Fruit fly (Drosophila melanogaster) whole organism, embryonic: ENCODE measurements around the gene SerRS.

Experiments
- CG10147 ChIP-seq: fragments of 200-800 bp; sonication (Bioruptor generic); optimal IDR thresholded peaks from 2 replicates; lab custom pipeline; 2019; ENCODE audit warnings: missing biosample characterization, mild to moderate bottlenecking, missing genetic modification characterization, moderate library complexity
- CG10565 ChIP-seq: fragments of 200-800 bp; sonication (Bioruptor generic); optimal IDR thresholded peaks from 3 replicates; lab custom pipeline; 2016; ENCODE audit warnings: missing biosample characterization, mild to moderate bottlenecking, missing genetic modification characterization
- CG10979 ChIP-seq: fragments of 200-800 bp; sonication (Bioruptor generic); optimal IDR thresholded peaks from 2 replicates; lab custom pipeline; 2018; ENCODE audit warnings: missing biosample characterization, mild to moderate bottlenecking, missing genetic modification characterization, moderate library complexity
- CG11456 ChIP-seq: fragments of 200-800 bp; sonication (Bioruptor generic); IDR thresholded peaks from 3 replicates; pipeline ENCODE4 v1.3.6; 2022; ENCODE audit warnings: missing biosample characterization, missing genetic modification characterization
- CG14667 ChIP-seq: fragments of 200-800 bp; sonication (Bioruptor generic); IDR thresholded peaks from 2 replicates; pipeline ENCODE4 v1.3.6; 2022; ENCODE audit warnings: missing biosample characterization, missing genetic modification characterization
- CG17328 ChIP-seq: fragments of 200-800 bp; sonication (Bioruptor generic); IDR thresholded peaks from 2 replicates; pipeline ENCODE4 v1.3.6; 2022; ENCODE audit warnings: missing biosample characterization, missing genetic modification characterization
- CG3163 ChIP-seq: fragments of 200-800 bp; sonication (Bioruptor generic); optimal IDR thresholded peaks from 3 replicates; lab custom pipeline; 2016; ENCODE audit warnings: missing biosample characterization, missing genetic modification characterization
- CG34376 ChIP-seq: fragments of 200-800 bp; sonication (Bioruptor generic); optimal IDR thresholded peaks from 2 replicates; lab custom pipeline; 2018; ENCODE audit warnings: missing biosample characterization, mild to moderate bottlenecking, missing genetic modification characterization
- CG3838 ChIP-seq: fragments of 200-800 bp; sonication (Bioruptor generic); optimal IDR thresholded peaks from 3 replicates; lab custom pipeline; 2016; ENCODE audit warnings: missing biosample characterization, missing genetic modification characterization
- CG5245 ChIP-seq: fragments of 200-800 bp; sonication (Bioruptor generic); optimal IDR thresholded peaks from 3 replicates; lab custom pipeline; 2016; ENCODE audit warnings: missing biosample characterization, missing genetic modification characterization
- CG6813 ChIP-seq: fragments of 200-800 bp; sonication (Bioruptor generic); optimal IDR thresholded peaks from 2 replicates; lab custom pipeline; 2017; ENCODE audit warnings: missing biosample characterization, missing genetic modification characterization, mild to moderate bottlenecking, moderate library complexity, missing genetic modification reagents
- CG7987 ChIP-seq: fragments of 200-800 bp; sonication (Bioruptor generic); optimal IDR thresholded peaks from 2 replicates; lab custom pipeline; 2018; ENCODE audit warnings: missing biosample characterization, mild to moderate bottlenecking, missing genetic modification characterization, moderate library complexity
- CG9817 ChIP-seq: fragments of 200-800 bp; sonication (Bioruptor generic); optimal IDR thresholded peaks from 2 replicates; lab custom pipeline; 2018; ENCODE audit warnings: missing biosample characterization, mild to moderate bottlenecking, missing genetic modification characterization, moderate library complexity
- D19B ChIP-seq: fragments of 200-800 bp; sonication (Bioruptor generic); optimal IDR thresholded peaks from 2 replicates; lab custom pipeline; 2017; ENCODE audit warnings: missing biosample characterization, mild to moderate bottlenecking, missing genetic modification characterization
- Dbx ChIP-seq: fragments of 200-800 bp; sonication (Bioruptor generic); IDR thresholded peaks from 3 replicates; pipeline ENCODE4 v1.3.6; 2022; ENCODE audit warnings: missing biosample characterization, missing genetic modification characterization
- GATAe ChIP-seq: fragments of 200-800 bp; sonication (Bioruptor generic); conservative IDR thresholded peaks from 2 replicates; pipeline ENCODE4 v1.3.6; 2022; ENCODE audit warnings: missing biosample characterization, missing genetic modification characterization
- Jarid2 ChIP-seq: fragments of 200-800 bp; sonication (Bioruptor generic); optimal IDR thresholded peaks from 3 replicates; lab custom pipeline; 2017; ENCODE audit warnings: mild to moderate bottlenecking, missing biosample characterization, missing genetic modification reagents, missing genetic modification characterization
- Mad ChIP-seq: fragments of 200-800 bp; sonication (Bioruptor generic); optimal IDR thresholded peaks from 2 replicates; lab custom pipeline; 2016; ENCODE audit warnings: missing biosample characterization, missing genetic modification characterization
- Med ChIP-seq: fragments of 200-800 bp; sonication (Bioruptor generic); peaks from one replicate; lab custom pipeline; 2016; ENCODE audit warnings: missing biosample characterization, missing genetic modification characterization, mild to moderate bottlenecking, inconsistent platforms, moderate library complexity
- NC2β ChIP-seq: fragments of 200-800 bp; sonication (Bioruptor generic); optimal IDR thresholded peaks from 2 replicates; lab custom pipeline; 2016; ENCODE audit warnings: missing biosample characterization, missing genetic modification characterization
- Oaz ChIP-seq: fragments of 200-800 bp; sonication (Bioruptor generic); IDR thresholded peaks from 2 replicates; pipeline ENCODE4 v1.3.6; 2022; ENCODE audit warnings: missing biosample characterization, missing genetic modification characterization
- YL-1 ChIP-seq: fragments of 200-800 bp; sonication (Bioruptor generic); optimal IDR thresholded peaks from 3 replicates; lab custom pipeline; 2017; ENCODE audit warnings: missing biosample characterization, mild to moderate bottlenecking, missing genetic modification characterization
- ase ChIP-seq: fragments of 200-800 bp; sonication (Bioruptor generic); IDR thresholded peaks from 3 replicates; pipeline ENCODE4 v1.3.6; 2022; ENCODE audit warnings: missing biosample characterization, missing genetic modification characterization
- chif ChIP-seq, 2 experiments: fragments of 200-800 bp; sonication (Bioruptor generic); optimal IDR thresholded peaks; 3 replicates each; lab custom pipeline; 2016; ENCODE audit warnings: missing biosample characterization in 2 of 2, missing genetic modification characterization in 2 of 2
- croc ChIP-seq: fragments of 200-800 bp; sonication (Bioruptor generic); conservative IDR thresholded peaks from 3 replicates; pipeline ENCODE4 v1.3.6; 2022; ENCODE audit warnings: missing biosample characterization, missing genetic modification characterization
- crp ChIP-seq, 2 experiments: fragments of 200-800 bp; sonication (Bioruptor generic); optimal IDR thresholded peaks; 2 replicates in 1 of 2; 3 replicates in 1 of 2; lab custom pipeline; 2017; ENCODE audit warnings: missing biosample characterization in 2 of 2, missing genetic modification characterization in 2 of 2, mild to moderate bottlenecking in 1 of 2, moderate library complexity in 1 of 2
- exex ChIP-seq: fragments of 200-800 bp; sonication (Bioruptor generic); optimal IDR thresholded peaks from 4 replicates; lab custom pipeline; 2018; ENCODE audit warnings: missing biosample characterization, mild to moderate bottlenecking, missing genetic modification characterization, moderate library complexity
- fu2 ChIP-seq: fragments of 200-800 bp; sonication (Bioruptor generic); optimal IDR thresholded peaks from 2 replicates; lab custom pipeline; 2016; ENCODE audit warnings: missing biosample characterization, missing genetic modification characterization
- grn ChIP-seq: fragments of 200-800 bp; sonication (Bioruptor generic); optimal IDR thresholded peaks from 3 replicates; lab custom pipeline; 2017; ENCODE audit warnings: missing biosample characterization, missing genetic modification characterization
- gsb-n ChIP-seq: fragments of 200-800 bp; sonication (Bioruptor generic); optimal IDR thresholded peaks from 3 replicates; lab custom pipeline; 2018; ENCODE audit warnings: missing biosample characterization, mild to moderate bottlenecking, missing genetic modification characterization
- h ChIP-seq: fragments of >200 bp; optimal IDR thresholded peaks from 2 replicates; lab custom pipeline; 2017
- jumu ChIP-seq: fragments of 200-800 bp; sonication (Bioruptor generic); optimal IDR thresholded peaks from 3 replicates; lab custom pipeline; 2016; ENCODE audit warnings: missing biosample characterization, missing genetic modification characterization
- ken ChIP-seq: fragments of 200-800 bp; sonication (Bioruptor generic); IDR thresholded peaks from 3 replicates; pipeline ENCODE4 v1.3.6; 2022; ENCODE audit warnings: missing biosample characterization, missing genetic modification characterization
- lab ChIP-seq: fragments of 200-800 bp; sonication (Bioruptor generic); optimal IDR thresholded peaks from 3 replicates; lab custom pipeline; 2017; ENCODE audit warnings: missing biosample characterization, missing genetic modification characterization, mild to moderate bottlenecking, moderate library complexity, missing genetic modification reagents
- lilli ChIP-seq: fragments of 200-800 bp; sonication (Bioruptor generic); optimal IDR thresholded peaks from 3 replicates; lab custom pipeline; 2016; ENCODE audit warnings: missing biosample characterization, missing genetic modification characterization
- mirr ChIP-seq: fragments of 200-800 bp; sonication (Bioruptor generic); optimal IDR thresholded peaks from 3 replicates; lab custom pipeline; 2018; ENCODE audit warnings: missing biosample characterization, mild to moderate bottlenecking, missing genetic modification characterization
- org-1 ChIP-seq: fragments of 200-800 bp; sonication (Bioruptor generic); optimal IDR thresholded peaks from 2 replicates; lab custom pipeline; 2017; ENCODE audit warnings: missing biosample characterization, missing genetic modification characterization
- prd ChIP-seq, 3 experiments: fragments of >200 bp in 2 of 3; fragments of 200-800 bp in 1 of 3; sonication (Bioruptor generic) in 1 of 3; optimal IDR thresholded peaks in 2 of 3; IDR thresholded peaks in 1 of 3; 2 replicates in 2 of 3; 3 replicates in 1 of 3; pipeline versions ENCODE4 v1.3.6 to Lab custom; 2017 to 2022; ENCODE audit warnings: missing biosample characterization in 1 of 3, missing genetic modification characterization in 1 of 3
- run ChIP-seq: fragments of 200-800 bp; sonication (Bioruptor generic); optimal IDR thresholded peaks from 3 replicates; lab custom pipeline; 2018; ENCODE audit warnings: missing biosample characterization, mild to moderate bottlenecking, missing genetic modification characterization
- sens ChIP-seq: fragments of 200-800 bp; sonication (Bioruptor generic); peaks from one replicate; lab custom pipeline; 2016; ENCODE audit warnings: missing biosample characterization, missing genetic modification characterization
- slbo ChIP-seq: fragments of 200-800 bp; sonication (Bioruptor generic); IDR thresholded peaks from 2 replicates; pipeline ENCODE4 v1.3.6; 2022; ENCODE audit warnings: missing biosample characterization, missing genetic modification characterization
- slp2 ChIP-seq: fragments of 200-800 bp; sonication (Bioruptor generic); optimal IDR thresholded peaks from 2 replicates; lab custom pipeline; 2016; ENCODE audit warnings: missing biosample characterization, missing genetic modification characterization
- stc ChIP-seq: fragments of 200-800 bp; sonication (Bioruptor generic); IDR thresholded peaks from 2 replicates; pipeline ENCODE4 v1.3.6; 2022; ENCODE audit warnings: missing biosample characterization, missing genetic modification characterization

The SerRS gene

DNA sequence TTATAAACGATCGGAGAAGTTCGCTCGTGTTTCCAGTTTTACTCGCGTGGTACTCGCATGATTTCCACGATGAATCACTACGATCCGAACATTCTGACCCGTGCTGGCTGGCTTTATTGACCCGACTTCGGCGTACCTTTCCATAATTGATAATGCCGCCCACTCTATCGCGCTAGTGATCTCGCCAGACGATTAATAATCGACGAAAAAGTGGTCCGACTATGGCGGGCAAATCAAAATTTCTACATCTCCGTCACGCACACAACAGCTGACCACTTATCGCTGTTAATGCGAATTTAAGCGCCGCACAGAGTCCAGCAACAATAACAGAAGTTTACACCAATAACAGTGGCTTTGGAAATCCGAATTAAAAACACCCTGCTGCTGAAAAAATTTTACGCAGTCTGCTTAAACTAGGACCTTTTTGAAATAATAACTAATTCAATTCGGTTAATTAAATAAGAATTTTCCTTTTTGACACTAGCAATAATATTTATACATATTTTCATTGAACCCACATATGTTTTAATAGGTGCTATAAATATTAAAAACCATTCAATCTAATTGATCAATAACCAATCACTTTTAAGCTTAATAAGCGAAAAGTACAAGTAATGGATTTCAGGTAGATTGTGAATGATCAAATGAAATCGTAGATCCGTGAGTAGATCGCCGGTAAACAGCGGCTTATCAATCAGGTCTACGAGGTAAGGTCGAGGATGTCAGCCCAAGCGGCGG lies 18.7 kb upstream of the SerRS start (continued):
- TF ChIP-seq Mad: peak; percentile 21
- TF ChIP-seq CG9817: peak; percentile 5
- TF ChIP-seq ase: no peak
- TF ChIP-seq h (lab: Kevin White, UChicago): no peak
- TF ChIP-seq crp (GFP tag; optimal IDR thresholded peaks at IDR 0.05; lab: Kevin White, UChicago): peak in 1 of 2 experiments; percentile 60
- TF ChIP-seq D19B (GFP tag; lab: Kevin White, UChicago): peak; percentile 56
- TF ChIP-seq CG10565 (GFP tag; lab: Kevin White, UChicago): no peak

dm6 chr2L:3044660-3045504 lies 7.7 kb upstream of the SerRS start:
- TF ChIP-seq CG7987 (GFP tag; lab: Kevin White, UChicago) (peak; percentile 0), slp2 (GFP tag; lab: Kevin White, UChicago) (no peak), CG34376 (peak; percentile 58), mirr (GFP tag; lab: Kevin White, UChicago) (peak; percentile 25), GATAe (GFP tag; lab: Robert Waterston, UW) (peak; percentile 9; the same call in 1 of the 2 replicates), Med (GFP tag; lab: Kevin White, UChicago) (peak; percentile 47), grn (GFP tag; lab: Kevin White, UChicago) (peak; percentile 81), exex (tag; lab: Kevin White, UChicago) (peak; percentile 81), slbo (no peak), CG11456 (GFP tag; lab: Robert Waterston, UW) (peak; percentile 69; the same call in 2 of the 3 replicates)

- TF ChIP-seq ken (no peak), lab (GFP tag; lab: Kevin White, UChicago) (no peak), fu2 (GFP tag; lab: Kevin White, UChicago) (no peak), jumu (GFP tag; lab: Kevin White, UChicago) (no peak), Oaz (no peak), CG3838 (GFP tag; lab: Kevin White, UChicago) (no peak), stc (GFP tag; lab: Robert Waterston, UW) (no peak), CG17328 (GFP tag; lab: Robert Waterston, UW) (no peak), sens (GFP tag; lab: Kevin White, UChicago) (no peak), gsb-n (no peak), CG5245 (GFP tag; lab: Kevin White, UChicago) (no peak), Dbx (no peak), CG10979 (tag; lab: Kevin White, UChicago) (no peak), YL-1 (GFP tag; lab: Kevin White, UChicago) (no peak)
Measured at dm6 chr2L:3043647-3044046, 6.4 kb upstream of the SerRS start, which contains the start of gene FASN2. FASN2 (plus strand) TSS chr2L:3043947.

DNA sequence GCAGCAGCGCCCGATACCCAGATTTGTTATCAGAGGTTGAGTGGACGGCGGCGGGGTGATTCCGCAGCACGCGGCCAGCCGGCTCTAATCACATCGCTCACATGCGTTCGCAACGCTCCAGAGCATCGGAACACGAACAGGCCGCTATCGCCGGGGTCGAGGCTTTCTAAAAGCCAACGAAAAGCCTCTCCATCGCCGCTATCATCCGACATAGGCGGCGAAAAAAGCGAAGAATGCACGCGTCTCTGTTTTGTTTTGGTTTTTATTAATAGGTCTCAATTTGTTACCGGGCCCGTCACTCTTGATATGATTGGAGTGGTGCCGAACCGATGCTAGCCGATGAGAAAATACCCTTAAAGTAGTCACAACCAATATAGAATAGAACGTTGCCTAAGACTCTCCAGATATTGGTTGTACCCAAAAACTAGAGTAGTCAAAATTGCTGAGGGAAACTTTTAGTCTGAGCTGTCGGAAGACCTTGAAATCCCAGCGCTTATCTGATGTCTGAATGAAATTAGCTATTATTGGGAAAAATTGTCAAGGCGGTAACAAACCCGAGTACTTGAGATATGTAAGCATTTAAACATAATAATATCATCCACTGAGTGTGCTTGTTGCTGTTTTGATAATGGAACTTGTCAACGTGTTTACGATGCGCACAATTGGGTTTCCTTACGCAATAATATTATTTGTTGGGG lies 4.9 kb upstream of the SerRS start, which contains the start of gene CG17261:
Gene CG17261 (plus strand): TSS at position 634 of the 698 bp plus-strand sequence.
- TF ChIP-seq h (lab: Kevin White, UChicago) (no peak), ken (0 out of 3 replicates have a peak, but pooled peaks have one; percentile 29), CG6813 (GFP tag; lab: Kevin White, UChicago) (no peak), CG10147 (GFP tag; lab: Kevin White, UChicago) (no peak), CG3163 (GFP tag; lab: Kevin White, UChicago) (no peak), CG14667 (GFP tag; lab: Robert Waterston, UW) (no peak), run (tag; lab: Kevin White, UChicago) (no peak), prd (optimal IDR thresholded peaks at IDR 0.05; lab: Kevin White, UChicago) (no peak), prd (GFP tag; IDR thresholded peaks at IDR 0.05; lab: Robert Waterston, UW) (0 out of 3 replicates have a peak, but pooled peaks have one; percentile 28), org-1 (GFP tag; lab: Kevin White, UChicago) (peak; percentile 4), CG7987 (GFP tag; lab: Kevin White, UChicago) (peak; percentile 86), lilli (GFP tag; lab: Kevin White, UChicago) (peak; percentile 66), chif (GFP tag; optimal IDR thresholded peaks at IDR 0.05; lab: Kevin White, UChicago) (no peak), NC2β (GFP tag; lab: Kevin White, UChicago) (no peak), Jarid2 (no peak), croc (GFP tag; lab: Robert Waterston, UW) (no peak)
